Fruit fly (Drosophila melanogaster) whole organism, prepupa: ENCODE data around the gene CG13306.
A peak's percentile ranks its signal among the peaks of the same experiment; 100 is the strongest.

Experiments used
- CG6808 ChIP-seq: fragments of 200-800 bp; sonication (Bioruptor generic); optimal IDR thresholded peaks from 3 replicates; lab custom pipeline; 2017; ENCODE audit warnings: missing biosample characterization, missing genetic modification characterization, mild to moderate bottlenecking, moderate library complexity, missing genetic modification reagents
- Hr4 ChIP-seq: fragments of 200-800 bp; sonication (Bioruptor generic); optimal IDR thresholded peaks from 3 replicates; lab custom pipeline; 2016; ENCODE audit warnings: missing biosample characterization, missing genetic modification characterization
- achi ChIP-seq: fragments of 200-800 bp; sonication (Bioruptor generic); optimal IDR thresholded peaks from 3 replicates; lab custom pipeline; 2016; ENCODE audit warnings: missing biosample characterization, missing genetic modification characterization
- svp ChIP-seq: fragments of 200-800 bp; sonication (Bioruptor generic); peaks from one replicate; lab custom pipeline; 2016; ENCODE audit warnings: missing biosample characterization, missing genetic modification characterization

DNA sequence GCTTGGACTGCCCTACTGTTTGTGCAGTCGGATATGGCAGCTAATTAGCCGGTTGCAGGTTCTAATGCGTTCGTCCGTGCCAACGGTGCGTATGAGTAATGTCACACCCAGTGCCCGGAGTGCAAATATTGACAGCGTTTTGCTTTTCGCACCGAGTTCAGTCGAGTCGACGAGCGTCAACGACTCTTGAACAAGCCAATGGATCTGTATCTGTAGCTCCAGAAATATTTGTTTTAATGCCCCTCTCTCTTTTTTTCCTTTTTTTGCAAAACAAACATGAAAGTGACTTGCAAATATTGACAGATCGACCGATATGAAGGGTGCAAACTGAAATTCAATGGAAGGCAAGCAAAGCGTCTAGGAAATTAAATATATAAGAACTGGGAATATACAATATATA is 47.1 kb downstream of the CG13306 start:
- TF ChIP-seq Hr4 (no peak), achi (GFP tag; lab: Kevin White, UChicago) (peak; percentile 55), svp (peak; percentile 74), CG6808 (GFP tag; lab: Kevin White, UChicago) (peak; percentile 67)
